Worm (Caenorhabditis elegans) whole organism, young adult: Measurements from ENCODE around the gene C25A8.2.

Experiments
- efl-1 ChIP-seq: fragments of 150-350 bp; optimal IDR thresholded peaks from 2 replicates; lab custom pipeline; 2014; ENCODE audit warnings: missing biosample characterization, missing genetic modification reagents, missing genetic modification characterization
- let-526 ChIP-seq: fragments of 200-800 bp; sonication (Bioruptor generic); IDR thresholded peaks from 2 replicates; pipeline ENCODE4 v1.3.6; 2022; ENCODE audit warnings: missing genetic modification reagents, missing genetic modification characterization, missing compliant biosample characterization

DNA sequence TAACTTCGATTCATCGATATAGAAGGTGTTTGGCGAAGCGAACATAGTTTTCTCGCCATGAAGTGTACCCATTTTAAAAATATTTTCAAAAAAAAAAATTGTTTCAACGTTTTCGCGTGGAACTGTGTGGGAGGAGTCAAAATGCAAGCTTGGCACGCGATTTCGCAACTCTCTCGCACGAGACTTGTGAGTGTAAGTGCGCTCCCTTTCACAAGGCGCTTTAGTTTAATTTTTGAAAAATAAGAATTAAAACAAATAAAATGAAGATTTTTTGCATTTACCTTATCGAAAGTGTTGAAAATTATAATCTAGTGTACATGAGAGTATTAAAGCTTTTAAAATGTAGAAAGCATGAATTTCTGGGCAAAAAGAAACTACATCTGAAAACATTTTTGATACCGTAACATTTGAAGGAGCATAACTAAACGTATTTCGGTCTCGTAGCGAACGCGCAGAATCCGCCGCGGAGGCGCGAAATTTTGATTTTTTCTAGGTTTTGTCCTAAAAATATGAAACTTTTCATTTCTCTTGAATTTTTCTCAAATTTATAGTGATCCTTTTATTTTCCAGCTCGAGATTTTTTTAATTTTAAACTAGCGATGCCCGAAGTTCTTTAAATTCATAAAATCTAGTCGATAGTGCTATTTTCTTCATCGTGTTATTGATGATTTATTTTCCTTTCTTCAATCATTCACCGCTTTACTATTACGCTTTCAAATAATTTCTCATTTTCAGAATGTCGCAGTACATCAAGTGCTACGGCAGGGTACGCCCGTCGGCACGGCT lies 30.0 kb downstream of the C25A8.2 start, which contains the start of the genes cogc-2 and klp-18:
- TF ChIP-seq let-526 (GFP tag; lab: Robert Waterston, UW), result no peak
- TF ChIP-seq efl-1 (GFP tag; lab: Kevin White, UChicago), result peak; percentile 99
